Fruit fly (Drosophila melanogaster): ENCODE results near the gene CG13760.
A peak's percentile ranks its signal among the peaks of the same experiment; 100 is the strongest.

CG13760 gene

dm6 chrX:2617417-2617816 is 31.9 kb upstream of the CG13760 start:
- TF ChIP-seq CG10543 (GFP tag; optimal IDR thresholded peaks at IDR 0.05) (no peak), HmgZ (tag; optimal IDR thresholded peaks at IDR 0.05) (no peak), p53 (GFP tag; optimal IDR thresholded peaks at IDR 0.05) (no peak), pzg (GFP tag; optimal IDR thresholded peaks at IDR 0.05) (peak; percentile 68), D19A (tag; optimal IDR thresholded peaks at IDR 0.05) (no peak), CG14667 (GFP tag; IDR thresholded peaks at IDR 0.05) (no peak), gfzf (GFP tag; optimal IDR thresholded peaks at IDR 0.05) (peak; percentile 70), bigmax (GFP tag; optimal IDR thresholded peaks at IDR 0.05) (no peak), Lpt (GFP tag; optimal IDR thresholded peaks at IDR 0.05) (no peak), CG2889 (GFP tag; IDR thresholded peaks at IDR 0.05) (no peak), Dp (GFP tag; optimal IDR thresholded peaks at IDR 0.05) (peak; percentile 77), repo (GFP tag; optimal IDR thresholded peaks at IDR 0.05) (no peak), ato (GFP tag; IDR thresholded peaks at IDR 0.05; ENCODE audit: partially characterized antibody) (no peak), Mes4 (GFP tag; optimal IDR thresholded peaks at IDR 0.05) (no peak), CG9797 (GFP tag; optimal IDR thresholded peaks at IDR 0.05) (peak; percentile 32), CG31224 (GFP tag; IDR thresholded peaks at IDR 0.05) (no peak), Side (GFP tag; optimal IDR thresholded peaks at IDR 0.05) (no peak), jigr1 (GFP tag; IDR thresholded peaks at IDR 0.05) (no peak), Lhr (GFP tag; optimal IDR thresholded peaks at IDR 0.05) (peak; percentile 49), CG13123 (GFP tag; optimal IDR thresholded peaks at IDR 0.05) (no peak), CG11695 (GFP tag; IDR thresholded peaks at IDR 0.05) (no peak), MBD-R2 (GFP tag; IDR thresholded peaks at IDR 0.05) (no peak), BEAF-32 (GFP tag; optimal IDR thresholded peaks at IDR 0.05) (peak; percentile 5), CG11456 (GFP tag; IDR thresholded peaks at IDR 0.05) (no peak)

DNA sequence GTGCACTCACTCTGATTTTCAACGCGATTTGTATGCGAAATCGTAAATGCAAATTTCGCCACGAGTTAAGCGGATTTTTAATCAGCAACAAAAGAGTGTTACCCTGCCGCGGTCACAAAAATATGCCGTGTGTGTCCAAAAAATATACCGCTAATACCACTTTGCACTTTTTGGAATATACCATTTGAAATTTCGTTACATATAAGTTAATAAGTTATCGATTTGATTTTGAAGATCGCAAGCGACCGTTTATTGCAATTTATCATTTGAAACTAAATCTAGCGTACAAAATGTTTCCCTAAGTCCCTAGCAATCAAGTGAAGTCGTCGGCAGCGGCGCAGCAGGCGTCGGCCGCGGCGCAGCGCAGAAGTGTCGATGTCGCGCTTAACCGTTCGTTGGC is 24.7 kb upstream of the CG13760 start, which contains the start of gene eIF3g1:
eIF3g1 (minus strand) TSS at position 101 of the 400 bp plus-strand sequence.
- TF ChIP-seq gfzf (GFP tag; optimal IDR thresholded peaks at IDR 0.05), result peak; percentile 70
- TF ChIP-seq MESR4 (GFP tag; optimal IDR thresholded peaks at IDR 0.05), result peak; percentile 85
- peak; percentile 41 for TF ChIP-seq pzg (GFP tag; optimal IDR thresholded peaks at IDR 0.05)
- TF ChIP-seq Dp (GFP tag; optimal IDR thresholded peaks at IDR 0.05), result peak; percentile 27
- TF ChIP-seq CG9797 (GFP tag; optimal IDR thresholded peaks at IDR 0.05), result peak; percentile 12

DNA sequence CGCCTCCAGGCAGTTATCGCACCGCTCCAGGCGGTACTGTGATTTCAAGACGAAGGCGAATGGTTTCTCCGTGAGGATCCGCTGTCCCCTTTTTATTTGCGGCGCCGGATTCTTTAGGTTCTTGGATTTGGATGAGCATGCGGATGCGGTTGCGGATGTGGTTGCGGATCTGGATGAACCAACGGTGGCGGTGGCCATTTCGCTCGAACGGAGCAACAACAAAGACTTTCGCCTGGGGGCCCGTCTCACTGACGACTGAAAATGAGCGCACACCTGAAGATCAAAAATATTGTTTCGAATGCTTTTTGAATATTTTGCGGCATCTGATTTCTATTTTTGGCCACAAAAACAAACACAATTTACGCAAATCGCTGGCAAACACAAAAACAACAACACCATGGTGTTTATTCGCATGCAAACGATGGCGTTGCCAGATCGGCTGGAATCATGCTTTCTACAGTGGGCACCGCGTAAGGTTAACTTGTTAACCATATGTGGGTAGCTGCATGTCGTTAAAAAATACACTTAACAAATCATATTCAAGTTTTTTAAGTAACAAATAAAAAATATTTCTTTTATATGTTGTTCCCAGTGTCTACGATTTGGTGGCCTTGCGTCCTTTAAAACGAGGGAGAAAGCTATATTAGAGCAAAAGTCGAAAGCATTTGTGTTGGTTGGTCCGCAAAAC is 23.1 kb upstream of the CG13760 start, which contains the start of gene Smyd3:
Smyd3 (minus strand) TSS at position 407 of the 688 bp plus-strand sequence.
- peak; percentile 60 for TF ChIP-seq ssp (GFP tag; IDR thresholded peaks at IDR 0.05)
- TF ChIP-seq CG7786 (GFP tag; optimal IDR thresholded peaks at IDR 0.05), result peak; percentile 58
- peak; percentile 65 for TF ChIP-seq CG10979 (tag; optimal IDR thresholded peaks at IDR 0.05)
- TF ChIP-seq CG13123 (GFP tag; optimal IDR thresholded peaks at IDR 0.05), result peak; percentile 57
- TF ChIP-seq HLHmδ (GFP tag; optimal IDR thresholded peaks at IDR 0.05), result no peak
- TF ChIP-seq hth (optimal IDR thresholded peaks at IDR 0.05), result no peak
- peak; percentile 42; the same call in 1 of the 2 replicates for TF ChIP-seq klu (GFP tag; IDR thresholded peaks at IDR 0.05)
- TF ChIP-seq Doc3 (GFP tag; IDR thresholded peaks at IDR 0.05; ENCODE audit: partially characterized antibody), result no peak
- peak; percentile 84 for TF ChIP-seq Atf6 (GFP tag; IDR thresholded peaks at IDR 0.05)
- peak; percentile 52 for TF ChIP-seq B-H2 (GFP tag; optimal IDR thresholded peaks at IDR 0.05)
- peak; percentile 44; the same call in 1 of the 3 replicates for TF ChIP-seq CG11560 (tag; IDR thresholded peaks at IDR 0.05)
- no peak for TF ChIP-seq CG7271 (tag; optimal IDR thresholded peaks at IDR 0.05)
- TF ChIP-seq CG31388 (GFP tag; optimal IDR thresholded peaks at IDR 0.05), result peak; percentile 59
- peak; percentile 84 for TF ChIP-seq CG34422 (GFP tag; IDR thresholded peaks at IDR 0.05)
- TF ChIP-seq emc (GFP tag; optimal IDR thresholded peaks at IDR 0.05), result no peak
- TF ChIP-seq CG32772 (GFP tag; IDR thresholded peaks at IDR 0.05), result peak; percentile 73
- TF ChIP-seq Poxn (GFP tag; IDR thresholded peaks at IDR 0.05), result no peak
- no peak for TF ChIP-seq z (GFP tag; IDR thresholded peaks at IDR 0.05)
- TF ChIP-seq crp (GFP tag; optimal IDR thresholded peaks at IDR 0.05), result peak in 1 of 2 experiments; percentile 34
- TF ChIP-seq Sry-δ (GFP tag; optimal IDR thresholded peaks at IDR 0.05), result peak; percentile 39
- no peak for TF ChIP-seq CG31365 (tag; optimal IDR thresholded peaks at IDR 0.05)
- TF ChIP-seq ind (GFP tag; optimal IDR thresholded peaks at IDR 0.05), result peak; percentile 84
- TF ChIP-seq CG1792 (GFP tag; optimal IDR thresholded peaks at IDR 0.05), result peak; percentile 46
- no peak for TF ChIP-seq sim (GFP tag; IDR thresholded peaks at IDR 0.05)

All from whole organism, embryonic.